Worm (Caenorhabditis elegans) whole organism, L1 larva: ENCODE measurements around the gene srbc-2.
A peak's percentile ranks its signal among the peaks of the same experiment; 100 is the strongest.

Source experiments
- blmp-1 ChIP-seq: fragments of 150-350 bp; optimal IDR thresholded peaks from 2 replicates; lab custom pipeline; 2014; ENCODE audit warnings: missing biosample characterization, missing genetic modification characterization
- ceh-8 ChIP-seq: fragments of 200-800 bp; sonication (Bioruptor generic); optimal IDR thresholded peaks from 2 replicates; lab custom pipeline; 2018; ENCODE audit warnings: mild to moderate bottlenecking, missing genetic modification characterization, moderate library complexity, missing compliant biosample characterization
- ceh-82 ChIP-seq, 3 experiments: fragments of 150-350 bp in 1 of 3; sonication (generic microtip) in 2 of 3; optimal IDR thresholded peaks; 2 replicates each; lab custom pipeline; 2014 to 2017; ENCODE audit warnings: missing biosample characterization in 3 of 3, missing genetic modification characterization in 3 of 3
- ceh-90 ChIP-seq: sonication (generic microtip); optimal IDR thresholded peaks from 2 replicates; lab custom pipeline; 2016; ENCODE audit warnings: missing genetic modification characterization, missing compliant biosample characterization
- ces-1 ChIP-seq: fragments of 150-350 bp; optimal IDR thresholded peaks from 2 replicates; lab custom pipeline; 2014; ENCODE audit warnings: missing biosample characterization, missing genetic modification reagents, missing genetic modification characterization
- efl-1 ChIP-seq, 4 experiments: fragments of 150-350 bp; optimal IDR thresholded peaks in 3 of 4; peaks in 1 of 4; 1 replicate in 1 of 4; 2 replicates in 3 of 4; lab custom pipeline; 2014; ENCODE audit warnings: missing biosample characterization in 2 of 4, missing genetic modification characterization in 2 of 4, missing genetic modification reagents in 2 of 4
- egl-27 ChIP-seq, 2 experiments: fragments of 150-350 bp in 1 of 2; sonication (generic microtip); optimal IDR thresholded peaks; 3 replicates each; lab custom pipeline; 2017 to 2018; ENCODE audit warnings: missing biosample characterization in 2 of 2, missing genetic modification characterization in 2 of 2, missing genetic modification reagents in 2 of 2
- elt-3 ChIP-seq, 6 experiments: fragments of 150-350 bp in 1 of 6; sonication (generic microtip); optimal IDR thresholded peaks; 2 replicates each; lab custom pipeline; 2017 to 2018; ENCODE audit warnings: missing biosample characterization in 6 of 6, missing genetic modification characterization in 6 of 6, inconsistent platforms in 1 of 6
- fkh-10 ChIP-seq: sonication (generic microtip); optimal IDR thresholded peaks from 2 replicates; lab custom pipeline; 2017; ENCODE audit warnings: missing biosample characterization, missing genetic modification reagents, missing genetic modification characterization
- fkh-8 ChIP-seq: sonication (generic microtip); optimal IDR thresholded peaks from 2 replicates; lab custom pipeline; 2016; ENCODE audit warnings: mild to moderate bottlenecking, missing genetic modification characterization, missing compliant biosample characterization
- fos-1 ChIP-seq: fragments of 150-350 bp; optimal IDR thresholded peaks from 2 replicates; lab custom pipeline; 2014; ENCODE audit warnings: missing biosample characterization, missing genetic modification characterization
- jun-1 ChIP-seq: fragments of 150-350 bp; optimal IDR thresholded peaks from 2 replicates; lab custom pipeline; 2014; ENCODE audit warnings: missing biosample characterization, missing genetic modification reagents, missing genetic modification characterization
- lin-14 ChIP-seq: fragments of 200-800 bp; sonication (Bioruptor generic); optimal IDR thresholded peaks from 2 replicates; lab custom pipeline; 2018; ENCODE audit warnings: mild to moderate bottlenecking, missing genetic modification characterization, moderate library complexity, missing compliant biosample characterization
- lsy-2 ChIP-seq, 2 experiments: fragments of 150-350 bp; optimal IDR thresholded peaks; 2 replicates each; lab custom pipeline; 2014; ENCODE audit warnings: missing biosample characterization in 2 of 2, missing genetic modification characterization in 2 of 2
- mdl-1 ChIP-seq, 2 experiments: fragments of 150-350 bp; optimal IDR thresholded peaks; 2 replicates each; lab custom pipeline; 2014 to 2017; ENCODE audit warnings: missing biosample characterization in 2 of 2, missing genetic modification characterization in 2 of 2, inconsistent platforms in 1 of 2
- mep-1 ChIP-seq: fragments of 150-350 bp; optimal IDR thresholded peaks from 2 replicates; lab custom pipeline; 2014; ENCODE audit warnings: missing biosample characterization, missing genetic modification characterization
- nhr-11 ChIP-seq: fragments of 150-350 bp; optimal IDR thresholded peaks from 2 replicates; lab custom pipeline; 2014; ENCODE audit warnings: missing biosample characterization, missing genetic modification characterization
- nhr-12 ChIP-seq: sonication (generic microtip); optimal IDR thresholded peaks from 2 replicates; lab custom pipeline; 2017; ENCODE audit warnings: missing biosample characterization, missing genetic modification characterization
- nhr-19 ChIP-seq: fragments of 200-800 bp; sonication (Bioruptor generic); conservative IDR thresholded peaks from 2 replicates; pipeline ENCODE4 v1.3.6; 2022; ENCODE audit warnings: missing genetic modification characterization, missing compliant biosample characterization
- nhr-20 ChIP-seq: sonication (generic microtip); optimal IDR thresholded peaks from 2 replicates; lab custom pipeline; 2016; ENCODE audit warnings: mild to moderate bottlenecking, missing genetic modification characterization, missing compliant biosample characterization
- nhr-28 ChIP-seq: fragments of 150-350 bp; optimal IDR thresholded peaks from 2 replicates; lab custom pipeline; 2014; ENCODE audit warnings: missing biosample characterization, missing genetic modification characterization
- nhr-47 ChIP-seq: sonication (generic microtip); optimal IDR thresholded peaks from 2 replicates; lab custom pipeline; 2016; ENCODE audit warnings: mild to moderate bottlenecking, missing genetic modification characterization, moderate library complexity, missing compliant biosample characterization
- nhr-71 ChIP-seq: sonication (generic microtip); optimal IDR thresholded peaks from 2 replicates; lab custom pipeline; 2016; ENCODE audit warnings: mild to moderate bottlenecking, missing genetic modification characterization, moderate library complexity, missing compliant biosample characterization
- nhr-85 ChIP-seq: sonication (generic microtip); peaks from one replicate; lab custom pipeline; 2016; ENCODE audit warnings: missing genetic modification characterization, inconsistent platforms, missing compliant biosample characterization
- nhr-90 ChIP-seq: sonication (generic microtip); optimal IDR thresholded peaks from 2 replicates; lab custom pipeline; 2016; ENCODE audit warnings: mild to moderate bottlenecking, missing genetic modification characterization, missing compliant biosample characterization; ENCODE audit not compliant: poor library complexity
- rnt-1 ChIP-seq: sonication (generic microtip); optimal IDR thresholded peaks from 2 replicates; lab custom pipeline; 2016; ENCODE audit warnings: mild to moderate bottlenecking, missing genetic modification characterization, moderate library complexity, missing compliant biosample characterization
- snpc-4 ChIP-seq: fragments of 150-350 bp; optimal IDR thresholded peaks from 2 replicates; lab custom pipeline; 2014; ENCODE audit warnings: missing biosample characterization, missing genetic modification characterization
- unc-130 ChIP-seq: fragments of 150-350 bp; optimal IDR thresholded peaks from 2 replicates; lab custom pipeline; 2017; ENCODE audit warnings: missing biosample characterization, missing genetic modification characterization, inconsistent platforms
- unc-98 ChIP-seq: fragments of 200-800 bp; sonication (Bioruptor generic); IDR thresholded peaks from 2 replicates; pipeline ENCODE4 v1.3.6; 2022; ENCODE audit warnings: missing genetic modification characterization, missing compliant biosample characterization

Gene srbc-2

DNA sequence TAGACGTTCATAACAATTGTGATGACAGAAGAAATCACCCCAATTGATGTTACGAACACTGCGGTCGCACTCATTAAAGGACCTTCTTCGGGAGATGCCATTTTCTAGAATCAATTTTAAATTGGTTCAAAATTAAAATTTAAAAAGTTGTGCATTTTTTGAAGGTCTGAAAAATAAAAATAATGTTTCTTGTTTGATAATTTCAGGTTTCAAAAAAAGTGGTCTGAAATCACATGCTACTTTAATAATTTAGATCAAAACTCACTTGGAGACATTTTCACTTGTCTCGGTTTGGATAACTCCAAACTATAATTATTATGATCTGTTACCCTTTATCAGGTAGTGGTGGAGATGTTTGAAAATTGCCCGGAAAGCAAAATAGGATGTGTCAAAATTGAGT, at the start of gene srbc-2:
TSS of gene srbc-2 (minus strand) at position 101 of the 400 bp plus-strand sequence.
- TF ChIP-seq ceh-82 (tag; optimal IDR thresholded peaks at IDR 0.05; lab: Kevin White, UChicago) (no peak), lsy-2 (tag; optimal IDR thresholded peaks at IDR 0.05; lab: Kevin White, UChicago) (no peak), ces-1 (GFP tag; lab: Kevin White, UChicago) (no peak), snpc-4 (tag; lab: Kevin White, UChicago) (no peak), nhr-28 (tag; lab: Kevin White, UChicago) (no peak), nhr-12 (no peak)

DNA sequence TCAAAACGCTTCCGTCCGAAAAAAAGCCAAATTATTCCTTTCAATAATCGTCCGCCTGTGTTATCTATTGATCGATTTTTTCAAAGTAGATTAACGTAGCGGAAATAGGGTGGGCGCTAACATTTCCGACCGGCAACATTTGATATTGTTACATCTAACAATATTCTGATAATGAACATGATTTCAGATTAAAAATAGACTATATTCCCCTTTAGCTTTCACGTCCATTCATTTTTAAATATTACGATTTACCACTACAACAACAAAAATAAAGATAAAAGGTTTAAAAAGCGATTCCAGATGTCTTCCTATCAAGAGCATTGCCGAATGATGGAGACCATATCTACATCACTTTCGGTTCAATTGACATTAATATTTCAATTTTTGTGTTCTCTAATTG, 49.2 kb upstream of the srbc-2 start, which contains the start of gene srab-22:
TSS of gene srab-22 (plus strand) at position 301 of the 400 bp plus-strand sequence.
- TF ChIP-seq elt-3 (tag; optimal IDR thresholded peaks at IDR 0.05; lab: Kevin White, UChicago): no peak
- TF ChIP-seq jun-1 (tag; lab: Kevin White, UChicago): no peak

DNA sequence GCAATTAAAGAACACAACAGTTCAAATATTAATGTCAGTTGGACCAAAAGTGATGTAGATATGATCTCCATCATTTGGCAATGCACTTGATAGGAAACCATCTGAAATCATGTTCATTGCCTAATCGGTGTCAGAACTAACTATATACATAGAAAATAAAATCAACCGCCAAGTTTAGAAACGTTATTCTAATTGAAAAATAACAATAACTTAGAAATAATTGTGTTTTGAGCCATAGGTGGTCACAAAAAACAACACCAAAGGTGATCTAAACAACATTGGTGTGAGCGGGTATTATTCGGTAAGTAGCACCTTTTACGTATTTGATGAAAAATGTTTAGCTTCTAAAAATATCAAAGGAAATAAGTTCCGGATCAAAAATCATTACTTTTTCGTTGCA, 47.5 kb upstream of the srbc-2 start, which contains the start of gene srab-21:
TSS of gene srab-21 (minus strand) at position 101 of the 400 bp plus-strand sequence.
- TF ChIP-seq unc-130 (no peak), efl-1 (optimal IDR thresholded peaks at IDR 0.05; lab: Kevin White, UChicago) (no peak), efl-1 (GFP tag; optimal IDR thresholded peaks at IDR 0.05 in 1 of 2; lab: Kevin White, UChicago) (peak in 1 of 2 experiments; percentile 56)

ce11 chrV:3417928-3418327, 41.1 kb upstream of the srbc-2 start, which contains the start of gene T20D4.3:
Gene T20D4.3 (plus strand): TSS chrV:3418228.
- no peak for TF ChIP-seq blmp-1 (tag; lab: Kevin White, UChicago)
- TF ChIP-seq mdl-1 (tag; optimal IDR thresholded peaks at IDR 0.05; lab: Kevin White, UChicago): no peak
- no peak for TF ChIP-seq unc-98
- TF ChIP-seq ceh-8 (GFP tag; lab: Kevin White, UChicago): no peak
- no peak for TF ChIP-seq lsy-2 (tag; optimal IDR thresholded peaks at IDR 0.05; lab: Kevin White, UChicago)
- TF ChIP-seq egl-27 (tag; optimal IDR thresholded peaks at IDR 0.05; lab: Kevin White, UChicago): no peak
- TF ChIP-seq jun-1 (tag; lab: Kevin White, UChicago): no peak
- no peak for TF ChIP-seq fkh-8 (tag; lab: Kevin White, UChicago)
- TF ChIP-seq, all 84 proteins: peak for 0

DNA sequence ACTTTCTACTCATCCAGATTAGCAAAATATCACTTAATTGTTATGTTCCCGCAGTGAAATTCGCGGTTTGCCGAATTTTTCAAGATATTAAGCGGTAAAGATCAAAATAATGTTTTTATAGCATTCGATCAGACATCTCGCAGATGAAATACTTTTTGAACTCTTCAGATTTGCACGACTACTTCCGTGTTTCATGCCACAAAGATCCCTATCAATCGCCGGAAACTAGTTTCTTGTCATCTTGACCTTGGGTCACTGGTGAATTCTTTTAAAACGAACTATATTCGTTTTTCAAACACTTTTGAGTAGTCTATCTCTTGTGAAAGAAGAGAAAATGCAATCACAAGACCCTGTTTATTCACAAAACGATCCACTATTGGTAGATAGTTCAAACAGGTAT, 36.1 kb upstream of the srbc-2 start, which contains the start of gene txt-11:
TSS of gene txt-11 (plus strand) at position 301 of the 400 bp plus-strand sequence.
- TF ChIP-seq efl-1 (optimal IDR thresholded peaks at IDR 0.05; lab: Kevin White, UChicago) (no peak), efl-1 (GFP tag; optimal IDR thresholded peaks at IDR 0.05 in 1 of 2; lab: Kevin White, UChicago) (peak in 1 of 2 experiments; percentile 6), ceh-90 (no peak), nhr-90 (tag; lab: Kevin White, UChicago) (no peak), mep-1 (tag; lab: Kevin White, UChicago) (no peak), nhr-11 (no peak), nhr-71 (tag; lab: Kevin White, UChicago) (no peak)
- TF ChIP-seq, all 84 proteins: peak for 1

- TF ChIP-seq nhr-90 (tag; lab: Kevin White, UChicago) (no peak), nhr-47 (tag; lab: Kevin White, UChicago) (no peak), rnt-1 (tag; lab: Kevin White, UChicago) (peak; percentile 30), nhr-19 (GFP tag; lab: Robert Waterston, UW) (peak; percentile 8; the same call in 1 of the 2 replicates), ceh-82 (tag; optimal IDR thresholded peaks at IDR 0.05; lab: Kevin White, UChicago) (peak in 1 of 3 experiments; percentile 30), mep-1 (tag; lab: Kevin White, UChicago) (peak; percentile 38), lin-14 (GFP tag; lab: Kevin White, UChicago) (peak; percentile 84), nhr-20 (tag; lab: Kevin White, UChicago) (peak; percentile 26), egl-27 (tag; optimal IDR thresholded peaks at IDR 0.05; lab: Kevin White, UChicago) (no peak), nhr-85 (tag; lab: Kevin White, UChicago) (peak; percentile 86), blmp-1 (tag; lab: Kevin White, UChicago) (peak; percentile 38), fos-1 (no peak), fkh-10 (no peak)
Measured at ce11 chrV:3410098-3410570, 33.3 kb upstream of the srbc-2 start, which contains the start of gene arrd-22. Gene arrd-22 (plus strand): TSS chrV:3410520.
